Fruit fly (Drosophila melanogaster) whole organism, embryonic: ENCODE results near the gene yrt.
A peak's percentile ranks its signal among the peaks of the same experiment; 100 is the strongest.

ENCODE experiments used
- Atf6 ChIP-seq: fragments of 200-800 bp; sonication (Bioruptor generic); IDR thresholded peaks from 2 replicates; pipeline ENCODE4 v1.3.6; 2022; ENCODE audit warnings: missing biosample characterization, missing genetic modification characterization
- Bgb ChIP-seq: fragments of 200-800 bp; sonication (Bioruptor generic); IDR thresholded peaks from 2 replicates; pipeline ENCODE4 v1.3.6; 2022; ENCODE audit warnings: missing biosample characterization, missing genetic modification characterization; ENCODE audit not compliant: partially characterized antibody
- Blimp-1 ChIP-seq: fragments of 200-800 bp; sonication (Bioruptor generic); optimal IDR thresholded peaks from 3 replicates; lab custom pipeline; 2018; ENCODE audit warnings: missing biosample characterization, missing genetic modification characterization, mild to moderate bottlenecking, moderate library complexity, missing genetic modification reagents
- BtbVII ChIP-seq: fragments of 200-800 bp; sonication (Bioruptor generic); optimal IDR thresholded peaks from 3 replicates; lab custom pipeline; 2017; ENCODE audit warnings: missing biosample characterization, mild to moderate bottlenecking, missing genetic modification characterization
- CG10366 ChIP-seq: fragments of 200-800 bp; sonication (Bioruptor generic); IDR thresholded peaks from 2 replicates; pipeline ENCODE4 v1.3.6; 2022; ENCODE audit warnings: missing biosample characterization, missing genetic modification characterization
- CG10565 ChIP-seq: fragments of 200-800 bp; sonication (Bioruptor generic); optimal IDR thresholded peaks from 3 replicates; lab custom pipeline; 2016; ENCODE audit warnings: missing biosample characterization, mild to moderate bottlenecking, missing genetic modification characterization
- CG10654 ChIP-seq: fragments of 200-800 bp; sonication (Bioruptor generic); optimal IDR thresholded peaks from 2 replicates; lab custom pipeline; 2016; ENCODE audit warnings: missing biosample characterization, missing genetic modification characterization
- CG10959 ChIP-seq: fragments of 200-800 bp; sonication (Bioruptor generic); IDR thresholded peaks from 2 replicates; pipeline ENCODE4 v1.3.6; 2022; ENCODE audit warnings: missing biosample characterization, missing genetic modification characterization
- CG15514 ChIP-seq: fragments of 200-800 bp; sonication (Bioruptor generic); optimal IDR thresholded peaks from 3 replicates; lab custom pipeline; 2017; ENCODE audit warnings: missing biosample characterization, missing genetic modification characterization, mild to moderate bottlenecking, moderate library complexity, missing genetic modification reagents
- CG1602 ChIP-seq: fragments of 200-800 bp; sonication (Bioruptor generic); optimal IDR thresholded peaks from 3 replicates; lab custom pipeline; 2016; ENCODE audit warnings: missing biosample characterization, missing genetic modification characterization
- CG17385 ChIP-seq: fragments of 200-800 bp; sonication (Bioruptor generic); optimal IDR thresholded peaks from 3 replicates; lab custom pipeline; 2018; ENCODE audit warnings: missing biosample characterization, mild to moderate bottlenecking, missing genetic modification characterization
- CG17802 ChIP-seq: fragments of 200-800 bp; sonication (Bioruptor generic); optimal IDR thresholded peaks from 2 replicates; lab custom pipeline; 2018; ENCODE audit warnings: missing biosample characterization, mild to moderate bottlenecking, missing genetic modification characterization, moderate library complexity
- CG18599 ChIP-seq: fragments of 200-800 bp; sonication (Bioruptor generic); optimal IDR thresholded peaks from 3 replicates; lab custom pipeline; 2017; ENCODE audit warnings: missing biosample characterization, missing genetic modification characterization, mild to moderate bottlenecking, moderate library complexity, missing genetic modification reagents
- CG2129 ChIP-seq: fragments of 200-800 bp; sonication (Bioruptor generic); IDR thresholded peaks from 2 replicates; pipeline ENCODE4 v1.3.6; 2022; ENCODE audit warnings: missing biosample characterization, missing genetic modification characterization; ENCODE audit not compliant: partially characterized antibody
- CG30403 ChIP-seq: fragments of 200-800 bp; sonication (Bioruptor generic); optimal IDR thresholded peaks from 3 replicates; lab custom pipeline; 2016; ENCODE audit warnings: missing biosample characterization, missing genetic modification characterization
- CG7357 ChIP-seq: fragments of 200-800 bp; sonication (Bioruptor generic); IDR thresholded peaks from 3 replicates; pipeline ENCODE4 v1.3.6; 2022; ENCODE audit warnings: missing biosample characterization, missing genetic modification characterization
- CG7372 ChIP-seq: fragments of 200-800 bp; sonication (Bioruptor generic); IDR thresholded peaks from 2 replicates; pipeline ENCODE4 v1.3.6; 2022; ENCODE audit warnings: missing biosample characterization, missing genetic modification characterization
- CG7786 ChIP-seq: fragments of 200-800 bp; sonication (Bioruptor generic); optimal IDR thresholded peaks from 2 replicates; lab custom pipeline; 2016; ENCODE audit warnings: missing biosample characterization, missing genetic modification characterization
- CG7987 ChIP-seq: fragments of 200-800 bp; sonication (Bioruptor generic); optimal IDR thresholded peaks from 2 replicates; lab custom pipeline; 2018; ENCODE audit warnings: missing biosample characterization, mild to moderate bottlenecking, missing genetic modification characterization, moderate library complexity
- Dad ChIP-seq: fragments of 200-800 bp; sonication (Bioruptor generic); optimal IDR thresholded peaks from 3 replicates; lab custom pipeline; 2016; ENCODE audit warnings: missing biosample characterization, missing genetic modification characterization
- Dip3 ChIP-seq: fragments of 200-800 bp; sonication (Bioruptor generic); optimal IDR thresholded peaks from 3 replicates; lab custom pipeline; 2016; ENCODE audit warnings: missing biosample characterization, missing genetic modification characterization
- Elba2 ChIP-seq: fragments of 200-800 bp; sonication (Bioruptor generic); optimal IDR thresholded peaks from 3 replicates; lab custom pipeline; 2016; ENCODE audit warnings: missing biosample characterization, missing genetic modification characterization
- Fer1 ChIP-seq: fragments of 200-800 bp; sonication (Bioruptor generic); optimal IDR thresholded peaks from 2 replicates; lab custom pipeline; 2017; ENCODE audit warnings: missing biosample characterization, mild to moderate bottlenecking, missing genetic modification characterization
- MBD-R2 ChIP-seq: fragments of 200-800 bp; sonication (Bioruptor generic); IDR thresholded peaks from 2 replicates; pipeline ENCODE4 v1.3.6; 2022; ENCODE audit warnings: missing biosample characterization, missing genetic modification characterization
- NFAT ChIP-seq: fragments of 200-800 bp; sonication (Bioruptor generic); IDR thresholded peaks from 2 replicates; pipeline ENCODE4 v1.3.6; 2022; ENCODE audit warnings: missing biosample characterization, missing genetic modification characterization
- Rfx ChIP-seq: fragments of 200-800 bp; sonication (Bioruptor generic); IDR thresholded peaks from 2 replicates; pipeline ENCODE4 v1.3.6; 2022; ENCODE audit warnings: missing biosample characterization, missing genetic modification characterization
- Ssrp ChIP-seq: fragments of 200-800 bp; sonication (Bioruptor generic); optimal IDR thresholded peaks from 2 replicates; lab custom pipeline; 2018; ENCODE audit warnings: missing biosample characterization, mild to moderate bottlenecking, missing genetic modification characterization, moderate library complexity
- TFAM ChIP-seq: fragments of 200-800 bp; sonication (Bioruptor generic); optimal IDR thresholded peaks from 2 replicates; lab custom pipeline; 2017; ENCODE audit warnings: missing biosample characterization, missing genetic modification characterization, inconsistent platforms
- ato ChIP-seq: fragments of 200-800 bp; sonication (Bioruptor generic); IDR thresholded peaks from 2 replicates; pipeline ENCODE4 v1.3.6; 2022; ENCODE audit warnings: missing biosample characterization, missing genetic modification characterization; ENCODE audit not compliant: partially characterized antibody
- bbx ChIP-seq: fragments of 200-800 bp; sonication (Bioruptor generic); IDR thresholded peaks from 2 replicates; pipeline ENCODE4 v1.3.6; 2022; ENCODE audit warnings: missing biosample characterization, missing genetic modification characterization; ENCODE audit not compliant: partially characterized antibody
- bcd ChIP-seq: fragments of 200-800 bp; sonication (Bioruptor generic); optimal IDR thresholded peaks from 2 replicates; lab custom pipeline; 2017; ENCODE audit warnings: missing biosample characterization, mild to moderate bottlenecking, missing genetic modification characterization
- crc ChIP-seq: fragments of 200-800 bp; sonication (Bioruptor generic); optimal IDR thresholded peaks from 2 replicates; lab custom pipeline; 2016; ENCODE audit warnings: missing biosample characterization, missing genetic modification characterization
- croc ChIP-seq: fragments of 200-800 bp; sonication (Bioruptor generic); conservative IDR thresholded peaks from 3 replicates; pipeline ENCODE4 v1.3.6; 2022; ENCODE audit warnings: missing biosample characterization, missing genetic modification characterization
- dm ChIP-seq: fragments of 200-800 bp; sonication (Bioruptor generic); optimal IDR thresholded peaks from 3 replicates; lab custom pipeline; 2016; ENCODE audit warnings: missing biosample characterization, missing genetic modification characterization
- dmrt11E ChIP-seq: fragments of 200-800 bp; sonication (Bioruptor generic); optimal IDR thresholded peaks from 3 replicates; lab custom pipeline; 2018; ENCODE audit warnings: missing biosample characterization, mild to moderate bottlenecking, missing genetic modification characterization, moderate library complexity
- eyg ChIP-seq: fragments of 200-800 bp; sonication (Bioruptor generic); optimal IDR thresholded peaks from 3 replicates; lab custom pipeline; 2016; ENCODE audit warnings: missing biosample characterization, missing genetic modification characterization
- ftz-f1 ChIP-seq: fragments of 200-800 bp; sonication (Bioruptor generic); optimal IDR thresholded peaks from 2 replicates; lab custom pipeline; 2016; ENCODE audit warnings: missing biosample characterization, missing genetic modification characterization
- gro ChIP-seq: fragments of 200-800 bp; sonication (Bioruptor generic); optimal IDR thresholded peaks from 2 replicates; lab custom pipeline; 2016; ENCODE audit warnings: missing biosample characterization, missing genetic modification characterization
- lab ChIP-seq: fragments of 200-800 bp; sonication (Bioruptor generic); optimal IDR thresholded peaks from 3 replicates; lab custom pipeline; 2017; ENCODE audit warnings: missing biosample characterization, missing genetic modification characterization, mild to moderate bottlenecking, moderate library complexity, missing genetic modification reagents
- nerfin-2 ChIP-seq: fragments of 200-800 bp; sonication (Bioruptor generic); IDR thresholded peaks from 2 replicates; pipeline ENCODE4 v1.3.6; 2022; ENCODE audit warnings: missing biosample characterization, missing genetic modification characterization; ENCODE audit not compliant: partially characterized antibody
- nmo ChIP-seq: fragments of 200-800 bp; sonication (Bioruptor generic); optimal IDR thresholded peaks from 2 replicates; lab custom pipeline; 2018; ENCODE audit warnings: missing biosample characterization, mild to moderate bottlenecking, missing genetic modification characterization, moderate library complexity
- pita ChIP-seq: fragments of 200-800 bp; sonication (Bioruptor generic); optimal IDR thresholded peaks from 2 replicates; lab custom pipeline; 2017; ENCODE audit warnings: missing biosample characterization, mild to moderate bottlenecking, missing genetic modification characterization
- pros ChIP-seq: fragments of 200-800 bp; sonication (Bioruptor generic); optimal IDR thresholded peaks from 3 replicates; lab custom pipeline; 2019; ENCODE audit warnings: missing biosample characterization, mild to moderate bottlenecking, missing genetic modification characterization, moderate library complexity
- pum ChIP-seq: fragments of 200-800 bp; sonication (Bioruptor generic); optimal IDR thresholded peaks from 2 replicates; lab custom pipeline; 2016; ENCODE audit warnings: missing biosample characterization, missing genetic modification characterization
- tap ChIP-seq: fragments of 200-800 bp; optimal IDR thresholded peaks from 3 replicates; lab custom pipeline; 2019; ENCODE audit warnings: missing biosample characterization, mild to moderate bottlenecking, missing genetic modification characterization, moderate library complexity
- unc-4 ChIP-seq: fragments of 200-800 bp; sonication (Bioruptor generic); IDR thresholded peaks from 2 replicates; pipeline ENCODE4 v1.3.6; 2022; ENCODE audit warnings: missing biosample characterization, missing genetic modification characterization; ENCODE audit not compliant: partially characterized antibody
- unpg ChIP-seq: fragments of 200-800 bp; sonication (Bioruptor generic); optimal IDR thresholded peaks from 3 replicates; lab custom pipeline; 2018; ENCODE audit warnings: missing biosample characterization, mild to moderate bottlenecking, missing genetic modification characterization, moderate library complexity
- zen ChIP-seq: fragments of 200-800 bp; sonication (Bioruptor generic); optimal IDR thresholded peaks from 3 replicates; lab custom pipeline; 2018; ENCODE audit warnings: missing biosample characterization, mild to moderate bottlenecking, missing genetic modification characterization, moderate library complexity
- zfh1 ChIP-seq: fragments of 200-800 bp; sonication (Bioruptor generic); IDR thresholded peaks from 3 replicates; pipeline ENCODE4 v1.3.6; 2022; ENCODE audit warnings: missing biosample characterization, missing genetic modification characterization
- zfh2 ChIP-seq: fragments of 200-800 bp; sonication (Bioruptor generic); optimal IDR thresholded peaks from 2 replicates; lab custom pipeline; 2016; ENCODE audit warnings: missing biosample characterization, missing genetic modification characterization

Gene yrt

DNA sequence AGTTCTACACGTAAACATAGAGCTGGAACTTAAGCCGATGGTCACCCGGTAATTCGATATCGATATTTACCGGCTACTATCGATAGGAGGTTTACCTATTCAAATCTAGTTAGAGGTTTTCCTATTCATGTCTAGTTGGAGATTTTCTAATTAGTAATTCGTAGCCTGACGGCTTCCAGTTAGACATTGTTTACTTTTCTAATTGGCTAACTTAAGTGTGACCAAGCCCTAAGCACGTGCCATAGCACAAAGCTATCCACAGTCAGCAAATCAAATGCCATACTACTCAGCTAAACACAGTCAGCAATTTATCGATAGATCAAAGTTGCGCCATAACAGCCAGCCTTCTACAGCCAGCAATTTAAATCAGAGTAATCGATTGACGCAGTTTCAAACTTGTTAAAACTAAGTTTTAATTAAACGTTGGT is 31.7 kb downstream of the yrt start, which contains the start of gene Dpm3 (continued):
- TF ChIP-seq CG18599 (GFP tag; lab: Kevin White, UChicago) (no peak), ato (peak; percentile 94), CG17802 (tag; lab: Kevin White, UChicago) (peak; percentile 57), Atf6 (GFP tag; lab: Robert Waterston, UW) (no peak), dmrt11E (tag; lab: Kevin White, UChicago) (no peak), bbx (GFP tag; lab: Robert Waterston, UW) (peak; percentile 86), Elba2 (GFP tag; lab: Kevin White, UChicago) (peak; percentile 100), eyg (peak; percentile 23), pita (GFP tag; lab: Kevin White, UChicago) (peak; percentile 17), Blimp-1 (peak; percentile 18), NFAT (peak; percentile 27; the same call in 1 of the 2 replicates), zen (tag; lab: Kevin White, UChicago) (peak; percentile 68), tap (tag; lab: Kevin White, UChicago) (peak; percentile 14), dm (GFP tag; lab: Kevin White, UChicago) (no peak), nerfin-2 (peak; percentile 80), Rfx (GFP tag; lab: Robert Waterston, UW) (peak; percentile 49), CG17385 (GFP tag; lab: Kevin White, UChicago) (no peak), MBD-R2 (GFP tag; lab: Robert Waterston, UW) (peak; percentile 69), unpg (no peak), crc (GFP tag; lab: Kevin White, UChicago) (no peak), nmo (GFP tag; lab: Kevin White, UChicago) (peak; percentile 74), gro (GFP tag; lab: Kevin White, UChicago) (peak; percentile 26), Bgb (peak; percentile 92), CG1602 (GFP tag; lab: Kevin White, UChicago) (no peak), CG2129 (GFP tag; lab: Robert Waterston, UW) (peak; percentile 82), CG15514 (GFP tag; lab: Kevin White, UChicago) (peak; percentile 58), pros (no peak), CG7357 (GFP tag; lab: Robert Waterston, UW) (no peak), zfh2 (GFP tag; lab: Kevin White, UChicago) (peak; percentile 57), ftz-f1 (GFP tag; lab: Kevin White, UChicago) (no peak), Dad (GFP tag; lab: Kevin White, UChicago) (peak; percentile 7), CG10959 (no peak), lab (GFP tag; lab: Kevin White, UChicago) (no peak), Ssrp (tag; lab: Kevin White, UChicago) (no peak), CG7987 (GFP tag; lab: Kevin White, UChicago) (peak; percentile 9), CG7372 (GFP tag; lab: Robert Waterston, UW) (no peak; the same call in 1 of the 2 replicates), pum (GFP tag; lab: Kevin White, UChicago) (peak; percentile 41), unc-4 (GFP tag; lab: Robert Waterston, UW) (peak; percentile 90), TFAM (GFP tag; lab: Kevin White, UChicago) (no peak), CG10565 (GFP tag; lab: Kevin White, UChicago) (no peak), croc (no peak), Dip3 (GFP tag; lab: Kevin White, UChicago) (peak; percentile 38), Fer1 (GFP tag; lab: Kevin White, UChicago) (no peak), CG7786 (GFP tag; lab: Kevin White, UChicago) (peak; percentile 40), CG10654 (GFP tag; lab: Kevin White, UChicago) (peak; percentile 8), CG10366 (GFP tag; lab: Robert Waterston, UW) (no peak), CG30403 (peak; percentile 19), zfh1 (GFP tag; lab: Robert Waterston, UW) (0 out of 3 replicates have a peak, but pooled peaks have one; percentile 39), bcd (GFP tag; lab: Kevin White, UChicago) (peak; percentile 41), BtbVII (no peak)
